Worm (Caenorhabditis elegans): ENCODE measurements around the gene noah-2.

The noah-2 gene

ce11 chrIV:14091242-14091641, at the start of gene noah-2:
TSS of gene noah-2 (plus strand) at chrIV:14091254.
- TF ChIP-seq blmp-1 (tag; optimal IDR thresholded peaks at IDR 0.05), result peak; percentile 94
- TF ChIP-seq C16A3.4 (tag; optimal IDR thresholded peaks at IDR 0.05), result no peak

- TF ChIP-seq blmp-1 (tag; optimal IDR thresholded peaks at IDR 0.05), result peak; percentile 25
- no peak for TF ChIP-seq ceh-82 (tag; optimal IDR thresholded peaks at IDR 0.05)
Observed at ce11 chrIV:14043680-14044079, 47.4 kb upstream of the noah-2 start, which contains the start of gene Y37A1B.7. TSS of gene Y37A1B.7 (minus strand) at chrIV:14043780.

- TF ChIP-seq efl-1 (optimal IDR thresholded peaks at IDR 0.05) (no peak), efl-1 (GFP tag; optimal IDR thresholded peaks at IDR 0.05 in 1 of 2) (peak in 1 of 2 experiments; percentile 64), nhr-47 (tag; optimal IDR thresholded peaks at IDR 0.05) (peak; percentile 10), nhr-11 (tag; optimal IDR thresholded peaks at IDR 0.05) (no peak), blmp-1 (tag; optimal IDR thresholded peaks at IDR 0.05) (peak; percentile 12), unc-86 (tag; optimal IDR thresholded peaks at IDR 0.05) (peak; percentile 31), snu-23 (GFP tag; optimal IDR thresholded peaks at IDR 0.05) (peak; percentile 3), nhr-12 (tag; optimal IDR thresholded peaks at IDR 0.05) (no peak), swsn-7 (tag; optimal IDR thresholded peaks at IDR 0.05) (peak; percentile 12), nhr-20 (tag; optimal IDR thresholded peaks at IDR 0.05) (peak; percentile 0), nhr-71 (tag; optimal IDR thresholded peaks at IDR 0.05) (peak; percentile 41), nhr-77 (tag; optimal IDR thresholded peaks at IDR 0.05) (no peak), tlp-1 (tag; optimal IDR thresholded peaks at IDR 0.05) (no peak), isw-1 (GFP tag; IDR thresholded peaks at IDR 0.05) (no peak), nhr-237 (tag; optimal IDR thresholded peaks at IDR 0.05) (no peak), egl-13 (tag; optimal IDR thresholded peaks at IDR 0.05) (no peak), pag-3 (tag; optimal IDR thresholded peaks at IDR 0.05; ENCODE audit: borderline replicate concordance, insufficient read depth) (no peak), hlh-4 (tag; optimal IDR thresholded peaks at IDR 0.05) (no peak), ztf-11 (tag; optimal IDR thresholded peaks at IDR 0.05) (peak in 1 of 2 experiments; percentile 42), unc-30 (tag; optimal IDR thresholded peaks at IDR 0.05) (no peak), fkh-8 (tag; optimal IDR thresholded peaks at IDR 0.05) (peak; percentile 69)
Observed at ce11 chrIV:14046777-14047176, 44.3 kb upstream of the noah-2 start.

- TF ChIP-seq rnt-1 (tag; optimal IDR thresholded peaks at IDR 0.05) (no peak), unc-30 (tag; optimal IDR thresholded peaks at IDR 0.05) (no peak), nhr-237 (tag; optimal IDR thresholded peaks at IDR 0.05) (no peak), zip-4 (GFP tag; optimal IDR thresholded peaks at IDR 0.05) (no peak), hpl-2 (GFP tag; optimal IDR thresholded peaks at IDR 0.05) (no peak), skn-1 (tag; optimal IDR thresholded peaks at IDR 0.05) (no peak), tlp-1 (tag; optimal IDR thresholded peaks at IDR 0.05) (no peak), efl-1 (optimal IDR thresholded peaks at IDR 0.05) (no peak), efl-1 (GFP tag; optimal IDR thresholded peaks at IDR 0.05 in 1 of 2) (no peak), aly-2 (tag; optimal IDR thresholded peaks at IDR 0.05) (no peak), nhr-77 (tag; optimal IDR thresholded peaks at IDR 0.05) (no peak), fkh-8 (tag; optimal IDR thresholded peaks at IDR 0.05) (no peak), nhr-90 (tag; optimal IDR thresholded peaks at IDR 0.05; ENCODE audit: poor library complexity) (no peak), sptf-1 (tag; optimal IDR thresholded peaks at IDR 0.05) (no peak), unc-86 (tag; optimal IDR thresholded peaks at IDR 0.05) (no peak), ets-5 (GFP tag; IDR thresholded peaks at IDR 0.05) (no peak), tbx-2 (tag; optimal IDR thresholded peaks at IDR 0.05) (no peak), elt-3 (tag; optimal IDR thresholded peaks at IDR 0.05) (peak in 5 of 6 experiments; percentile 21 to 84 (median 52)), isw-1 (GFP tag; IDR thresholded peaks at IDR 0.05) (no peak), nhr-71 (tag; optimal IDR thresholded peaks at IDR 0.05) (no peak), lin-13 (GFP tag; optimal IDR thresholded peaks at IDR 0.05) (no peak), egl-13 (tag; optimal IDR thresholded peaks at IDR 0.05) (no peak), jun-1 (tag; optimal IDR thresholded peaks at IDR 0.05) (no peak), F16B12.6 (tag; optimal IDR thresholded peaks at IDR 0.05) (no peak), pqm-1 (tag; optimal IDR thresholded peaks at IDR 0.05) (peak; percentile 55), lsy-2 (tag; optimal IDR thresholded peaks at IDR 0.05) (no peak), dsc-1 (tag; optimal IDR thresholded peaks at IDR 0.05) (no peak), hlh-4 (tag; optimal IDR thresholded peaks at IDR 0.05) (no peak), ceh-63 (GFP tag; optimal IDR thresholded peaks at IDR 0.05) (no peak), hlh-17 (GFP tag; optimal IDR thresholded peaks at IDR 0.05; ENCODE audit: borderline replicate concordance) (no peak), lin-14 (GFP tag; optimal IDR thresholded peaks at IDR 0.05) (no peak), mef-2 (tag; optimal IDR thresholded peaks at IDR 0.05) (no peak), C16A3.4 (tag; optimal IDR thresholded peaks at IDR 0.05) (no peak), blmp-1 (tag; optimal IDR thresholded peaks at IDR 0.05) (peak; percentile 18), aha-1 (tag; optimal IDR thresholded peaks at IDR 0.05) (no peak), Y116A8C.19 (tag; optimal IDR thresholded peaks at IDR 0.05; ENCODE audit: borderline replicate concordance) (no peak), mab-9 (GFP tag; IDR thresholded peaks at IDR 0.05) (no peak)
Observed at ce11 chrIV:14050442-14050841, 40.6 kb upstream of the noah-2 start.
